Worm (Caenorhabditis elegans) whole organism, L3 larva: ENCODE data around the gene arg-1.

Source experiments
- egl-27 ChIP-seq: sonication (generic microtip); optimal IDR thresholded peaks from 4 replicates; lab custom pipeline; 2017; ENCODE audit warnings: missing biosample characterization, missing genetic modification reagents, missing genetic modification characterization
- nhr-11 ChIP-seq: fragments of 150-350 bp; optimal IDR thresholded peaks from 2 replicates; lab custom pipeline; 2014; ENCODE audit warnings: missing biosample characterization, missing genetic modification characterization

- TF ChIP-seq egl-27 (tag; lab: Kevin White, UChicago) = no peak
- no peak for TF ChIP-seq nhr-11 (tag; lab: Kevin White, UChicago)
Measured at ce11 chrX:1816106-1816505, 29.4 kb downstream of the arg-1 start, which contains the start of gene C14E2.7.
